Fruit fly (Drosophila melanogaster): ENCODE measurements around the gene CG9782.

DNA sequence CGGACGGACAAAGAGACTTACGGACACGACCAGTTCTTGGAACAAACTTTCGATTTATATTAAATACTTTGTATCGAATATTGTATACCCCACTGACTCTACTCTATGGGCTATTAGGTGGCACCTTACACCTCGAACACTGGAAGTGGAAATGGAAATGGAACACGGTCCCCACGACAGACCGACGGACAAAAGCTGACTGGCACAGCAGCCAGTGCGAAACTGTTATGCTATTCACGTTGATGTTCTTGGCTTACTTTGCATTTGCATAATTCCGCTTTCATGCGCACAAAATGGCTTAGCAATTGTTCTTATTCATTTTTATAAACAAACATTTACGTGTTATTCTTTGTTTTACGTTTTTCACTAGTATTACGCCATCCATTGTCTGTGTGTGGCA, 47.3 kb downstream of the CG9782 start:
- TF ChIP-seq fd96Ca (GFP tag; IDR thresholded peaks at IDR 0.05) (no peak), CG14655 (GFP tag; optimal IDR thresholded peaks at IDR 0.05) (no peak), CG10348 (GFP tag; IDR thresholded peaks at IDR 0.05) (no peak)
